Fruit fly (Drosophila melanogaster) whole organism: ENCODE results near the gene spen.

Source experiments
- CG8478 ChIP-seq: fragments of >200 bp; optimal IDR thresholded peaks from 2 replicates; lab custom pipeline; 2018; ENCODE audit warnings: inconsistent platforms
- Dll ChIP-seq: fragments of >200 bp; optimal IDR thresholded peaks from 2 replicates; lab custom pipeline; 2017
- pan ChIP-seq: fragments of >200 bp; optimal IDR thresholded peaks from 2 replicates; lab custom pipeline; 2017
- psq ChIP-seq: fragments of >200 bp; optimal IDR thresholded peaks from 2 replicates; lab custom pipeline; 2017
- usp ChIP-seq: fragments of >200 bp; optimal IDR thresholded peaks from 2 replicates; lab custom pipeline; 2017; ENCODE audit warnings: missing biosample characterization, missing genetic modification characterization, mixed read lengths

DNA sequence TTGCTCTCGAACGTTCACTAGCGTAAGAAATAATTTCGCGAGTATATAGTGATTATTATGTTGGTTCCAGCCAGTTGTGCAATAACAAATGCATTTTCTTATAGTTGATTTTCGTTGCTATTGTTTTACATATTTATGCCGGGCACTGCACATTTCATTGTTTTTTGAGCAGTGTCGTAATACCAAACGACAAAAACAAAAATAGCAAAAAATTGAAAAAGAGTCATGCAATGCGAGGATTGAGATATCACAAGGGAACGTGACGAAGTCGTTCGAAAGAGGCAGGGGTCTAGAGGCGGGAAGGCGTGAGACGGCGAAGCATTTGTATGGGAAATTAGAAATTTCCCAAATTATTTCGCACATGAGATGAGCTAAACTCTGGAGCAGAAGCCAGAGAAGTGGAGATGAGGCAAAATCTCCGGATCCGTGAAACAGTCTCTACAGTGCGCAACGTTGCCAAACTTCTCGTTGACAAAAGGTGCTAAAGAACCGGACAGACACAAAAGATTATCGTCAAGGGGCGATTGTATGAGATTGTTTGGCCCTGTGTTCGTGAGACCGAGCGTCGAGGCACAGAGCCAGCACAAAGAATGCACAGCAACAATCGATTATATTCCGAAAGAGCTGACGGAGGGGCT is 6.5 kb downstream of the spen start:
- no peak for TF ChIP-seq psq (lab: Kevin White, UChicago)
- no peak for TF ChIP-seq CG8478 (lab: Kevin White, UChicago)
- no peak for TF ChIP-seq pan (lab: Kevin White, UChicago)
- no peak for TF ChIP-seq usp (GFP tag; lab: Kevin White, UChicago)
- no peak for TF ChIP-seq Dll (lab: Kevin White, UChicago)
